Worm (Caenorhabditis elegans): Measurements from ENCODE around the gene nuc-1.

The nuc-1 gene

DNA sequence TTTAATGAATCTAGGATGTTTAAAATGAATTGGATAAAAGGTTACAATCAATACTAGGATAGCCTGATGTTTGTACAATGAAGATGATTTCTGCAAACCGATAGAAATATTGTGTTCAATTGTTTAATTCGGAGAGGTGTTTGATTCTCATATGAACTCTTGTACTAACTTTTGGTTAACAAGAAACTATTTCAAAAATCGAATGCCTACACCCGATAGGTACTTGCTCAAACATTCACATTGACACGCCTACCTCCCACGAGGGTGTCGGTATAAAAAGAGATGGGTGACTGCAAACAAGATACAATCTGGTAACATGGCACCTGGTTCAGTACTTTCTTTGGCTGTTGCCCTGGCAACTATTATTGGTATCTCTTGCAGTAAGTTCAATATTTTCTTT, 47.9 kb downstream of the nuc-1 start, which contains the start of gene gpx-3:
Gene gpx-3 (plus strand): TSS at position 301 of the 400 bp plus-strand sequence.
- TF ChIP-seq efl-1 (optimal IDR thresholded peaks at IDR 0.05): no peak
- no peak for TF ChIP-seq efl-1 (GFP tag; optimal IDR thresholded peaks at IDR 0.05 in 1 of 2)
- no peak for TF ChIP-seq nhr-237 (tag; optimal IDR thresholded peaks at IDR 0.05)
- TF ChIP-seq unc-98 (GFP tag; IDR thresholded peaks at IDR 0.05): no peak

- no peak for TF ChIP-seq ets-5 (GFP tag; IDR thresholded peaks at IDR 0.05)
- no peak for TF ChIP-seq blmp-1 (tag; optimal IDR thresholded peaks at IDR 0.05)
- TF ChIP-seq dpl-1 (GFP tag; optimal IDR thresholded peaks at IDR 0.05): no peak
- no peak for TF ChIP-seq nhr-47 (tag; optimal IDR thresholded peaks at IDR 0.05)
- no peak for TF ChIP-seq sox-4 (tag; optimal IDR thresholded peaks at IDR 0.05)
- TF ChIP-seq xbp-1 (tag; optimal IDR thresholded peaks at IDR 0.05): no peak
Observed at ce11 chrX:9589123-9589522, 49.4 kb downstream of the nuc-1 start, which contains the start of gene del-8. del-8 (plus strand) TSS chrX:9589423.
